Fruit fly (Drosophila melanogaster) whole organism, embryonic: ENCODE data around the gene mRpS26.

Source experiments
- CG10209 ChIP-seq: fragments of 200-800 bp; sonication (Bioruptor generic); optimal IDR thresholded peaks from 3 replicates; lab custom pipeline; 2017; ENCODE audit warnings: missing biosample characterization, mild to moderate bottlenecking, missing genetic modification characterization, missing genetic modification reagents
- CG10366 ChIP-seq: fragments of 200-800 bp; sonication (Bioruptor generic); IDR thresholded peaks from 2 replicates; pipeline ENCODE4 v1.3.6; 2022; ENCODE audit warnings: missing biosample characterization, missing genetic modification characterization
- CG12236 ChIP-seq: fragments of 200-800 bp; sonication (Bioruptor generic); optimal IDR thresholded peaks from 2 replicates; lab custom pipeline; 2016; ENCODE audit warnings: missing biosample characterization, missing genetic modification characterization
- CG13624 ChIP-seq: fragments of 200-800 bp; sonication (Bioruptor generic); optimal IDR thresholded peaks from 2 replicates; lab custom pipeline; 2016; ENCODE audit warnings: missing biosample characterization, missing genetic modification characterization
- CG16863 ChIP-seq: fragments of 200-800 bp; sonication (Bioruptor generic); optimal IDR thresholded peaks from 3 replicates; lab custom pipeline; 2016; ENCODE audit warnings: missing biosample characterization, missing genetic modification characterization
- CG17359 ChIP-seq: fragments of 200-800 bp; sonication (Bioruptor generic); optimal IDR thresholded peaks from 3 replicates; lab custom pipeline; 2018; ENCODE audit warnings: missing biosample characterization, mild to moderate bottlenecking, missing genetic modification characterization, moderate library complexity
- CG18599 ChIP-seq: fragments of 200-800 bp; sonication (Bioruptor generic); optimal IDR thresholded peaks from 3 replicates; lab custom pipeline; 2017; ENCODE audit warnings: missing biosample characterization, missing genetic modification characterization, mild to moderate bottlenecking, moderate library complexity, missing genetic modification reagents
- CG18764 ChIP-seq: fragments of 200-800 bp; sonication (Bioruptor generic); optimal IDR thresholded peaks from 3 replicates; lab custom pipeline; 2016; ENCODE audit warnings: missing biosample characterization, missing genetic modification characterization
- CG2116 ChIP-seq: fragments of 200-800 bp; sonication (Bioruptor generic); optimal IDR thresholded peaks from 3 replicates; lab custom pipeline; 2018; ENCODE audit warnings: missing biosample characterization, mild to moderate bottlenecking, missing genetic modification characterization
- CG30431 ChIP-seq: fragments of 200-800 bp; sonication (Bioruptor generic); optimal IDR thresholded peaks from 2 replicates; lab custom pipeline; 2017; ENCODE audit warnings: missing biosample characterization, missing genetic modification characterization
- CG31224 ChIP-seq: fragments of 200-800 bp; sonication (Bioruptor generic); IDR thresholded peaks from 2 replicates; pipeline ENCODE4 v1.3.6; 2022; ENCODE audit warnings: missing biosample characterization, missing genetic modification characterization
- CG32767 ChIP-seq: fragments of 200-800 bp; sonication (Bioruptor generic); IDR thresholded peaks from 2 replicates; pipeline ENCODE4 v1.3.6; 2022; ENCODE audit warnings: missing biosample characterization, missing genetic modification characterization
- CG3281 ChIP-seq: fragments of 200-800 bp; sonication (Bioruptor generic); optimal IDR thresholded peaks from 3 replicates; lab custom pipeline; 2017; ENCODE audit warnings: missing biosample characterization, mild to moderate bottlenecking, missing genetic modification characterization
- CG3407 ChIP-seq: fragments of 200-800 bp; sonication (Bioruptor generic); optimal IDR thresholded peaks from 2 replicates; lab custom pipeline; 2018; ENCODE audit warnings: missing biosample characterization, mild to moderate bottlenecking, missing genetic modification characterization
- CG4404 ChIP-seq: fragments of 200-800 bp; sonication (Bioruptor generic); IDR thresholded peaks from 2 replicates; pipeline ENCODE4 v1.3.6; 2022; ENCODE audit warnings: missing biosample characterization, missing genetic modification characterization
- CG6175 ChIP-seq: fragments of 200-800 bp; sonication (Bioruptor generic); IDR thresholded peaks from 3 replicates; pipeline ENCODE4 v1.3.6; 2022; ENCODE audit warnings: missing biosample characterization, missing genetic modification characterization
- CG6689 ChIP-seq: fragments of 200-800 bp; sonication (Bioruptor generic); IDR thresholded peaks from 2 replicates; pipeline ENCODE4 v1.3.6; 2022; ENCODE audit warnings: missing biosample characterization, missing genetic modification characterization
- CG6791 ChIP-seq: fragments of 200-800 bp; sonication (Bioruptor generic); IDR thresholded peaks from 3 replicates; pipeline ENCODE4 v1.3.6; 2022; ENCODE audit warnings: missing biosample characterization, missing genetic modification characterization; ENCODE audit not compliant: partially characterized antibody
- CG8281 ChIP-seq: fragments of 200-800 bp; sonication (Bioruptor generic); optimal IDR thresholded peaks from 2 replicates; lab custom pipeline; 2018; ENCODE audit warnings: missing biosample characterization, mild to moderate bottlenecking, missing genetic modification characterization, moderate library complexity
- CG8359 ChIP-seq: fragments of 200-800 bp; sonication (Bioruptor generic); optimal IDR thresholded peaks from 2 replicates; lab custom pipeline; 2017; ENCODE audit warnings: missing biosample characterization, mild to moderate bottlenecking, missing genetic modification characterization, borderline replicate concordance
- CG9215 ChIP-seq: fragments of 200-800 bp; sonication (Bioruptor generic); IDR thresholded peaks from 2 replicates; pipeline ENCODE4 v1.3.6; 2022; ENCODE audit warnings: missing biosample characterization, missing genetic modification characterization
- CG9797 ChIP-seq: fragments of 200-800 bp; sonication (Bioruptor generic); optimal IDR thresholded peaks from 3 replicates; lab custom pipeline; 2018; ENCODE audit warnings: missing biosample characterization, mild to moderate bottlenecking, missing genetic modification characterization
- ERR ChIP-seq: fragments of 200-800 bp; sonication (Bioruptor generic); optimal IDR thresholded peaks from 2 replicates; lab custom pipeline; 2016; ENCODE audit warnings: missing biosample characterization, missing genetic modification characterization
- Gsc ChIP-seq: fragments of 200-800 bp; sonication (Bioruptor generic); IDR thresholded peaks from 2 replicates; pipeline ENCODE4 v1.3.6; 2022; ENCODE audit warnings: missing biosample characterization, missing genetic modification characterization
- Hmx ChIP-seq: fragments of 200-800 bp; sonication (Bioruptor generic); optimal IDR thresholded peaks from 2 replicates; lab custom pipeline; 2016; ENCODE audit warnings: missing biosample characterization, missing genetic modification characterization
- Hr3 ChIP-seq: fragments of 200-800 bp; sonication (Bioruptor generic); optimal IDR thresholded peaks from 3 replicates; lab custom pipeline; 2016; ENCODE audit warnings: missing biosample characterization, missing genetic modification characterization
- Hr39 ChIP-seq: fragments of >200 bp; optimal IDR thresholded peaks from 2 replicates; lab custom pipeline; 2017
- Mrtf ChIP-seq: fragments of 200-800 bp; sonication (Bioruptor generic); IDR thresholded peaks from 3 replicates; pipeline ENCODE4 v1.3.6; 2022; ENCODE audit warnings: missing biosample characterization, missing genetic modification characterization
- Neu2 ChIP-seq: fragments of 200-800 bp; sonication (Bioruptor generic); optimal IDR thresholded peaks from 3 replicates; lab custom pipeline; 2016; ENCODE audit warnings: missing biosample characterization, missing genetic modification characterization, borderline replicate concordance
- NfI ChIP-seq: fragments of 200-800 bp; sonication (Bioruptor generic); optimal IDR thresholded peaks from 3 replicates; lab custom pipeline; 2018; ENCODE audit warnings: missing biosample characterization, mild to moderate bottlenecking, missing genetic modification characterization, moderate library complexity
- Sox100B ChIP-seq: fragments of 200-800 bp; sonication (Bioruptor generic); optimal IDR thresholded peaks from 3 replicates; lab custom pipeline; 2018; ENCODE audit warnings: missing biosample characterization, mild to moderate bottlenecking, missing genetic modification characterization
- Sry-β ChIP-seq: fragments of 200-800 bp; sonication (Bioruptor generic); optimal IDR thresholded peaks from 2 replicates; lab custom pipeline; 2018; ENCODE audit warnings: missing biosample characterization, mild to moderate bottlenecking, missing genetic modification characterization, moderate library complexity
- Usf ChIP-seq: fragments of 200-800 bp; sonication (Bioruptor generic); optimal IDR thresholded peaks from 2 replicates; lab custom pipeline; 2017; ENCODE audit warnings: missing genotype, missing biosample characterization, missing genetic modification characterization
- ato ChIP-seq: fragments of 200-800 bp; sonication (Bioruptor generic); IDR thresholded peaks from 2 replicates; pipeline ENCODE4 v1.3.6; 2022; ENCODE audit warnings: missing biosample characterization, missing genetic modification characterization; ENCODE audit not compliant: partially characterized antibody
- bowl ChIP-seq: fragments of 200-800 bp; sonication (Bioruptor generic); IDR thresholded peaks from 2 replicates; pipeline ENCODE4 v1.3.6; 2022; ENCODE audit warnings: missing biosample characterization, missing genetic modification characterization
- btn ChIP-seq: fragments of 200-800 bp; sonication (Bioruptor generic); optimal IDR thresholded peaks from 2 replicates; lab custom pipeline; 2016; ENCODE audit warnings: missing biosample characterization, missing genetic modification characterization
- cas ChIP-seq: fragments of 200-800 bp; sonication (Bioruptor generic); IDR thresholded peaks from 2 replicates; pipeline ENCODE4 v1.3.6; 2022; ENCODE audit warnings: missing biosample characterization, missing genetic modification characterization
- crc ChIP-seq: fragments of 200-800 bp; sonication (Bioruptor generic); optimal IDR thresholded peaks from 2 replicates; lab custom pipeline; 2016; ENCODE audit warnings: missing biosample characterization, missing genetic modification characterization
- crol ChIP-seq: fragments of 200-800 bp; sonication (Bioruptor generic); IDR thresholded peaks from 2 replicates; pipeline ENCODE4 v1.3.6; 2022; ENCODE audit warnings: missing biosample characterization, missing genetic modification characterization
- en ChIP-seq: fragments of 200-800 bp; sonication (Bioruptor generic); optimal IDR thresholded peaks from 2 replicates; lab custom pipeline; 2016; ENCODE audit warnings: missing biosample characterization, missing genetic modification characterization
- exex ChIP-seq: fragments of 200-800 bp; sonication (Bioruptor generic); optimal IDR thresholded peaks from 4 replicates; lab custom pipeline; 2018; ENCODE audit warnings: missing biosample characterization, mild to moderate bottlenecking, missing genetic modification characterization, moderate library complexity
- fu2 ChIP-seq: fragments of 200-800 bp; sonication (Bioruptor generic); optimal IDR thresholded peaks from 2 replicates; lab custom pipeline; 2016; ENCODE audit warnings: missing biosample characterization, missing genetic modification characterization
- gro ChIP-seq: fragments of 200-800 bp; sonication (Bioruptor generic); optimal IDR thresholded peaks from 2 replicates; lab custom pipeline; 2016; ENCODE audit warnings: missing biosample characterization, missing genetic modification characterization
- hkb ChIP-seq, 2 experiments: fragments of 200-800 bp in 1 of 2; fragments of >200 bp in 1 of 2; sonication (Bioruptor generic) in 1 of 2; IDR thresholded peaks in 1 of 2; optimal IDR thresholded peaks in 1 of 2; 2 replicates each; pipeline versions ENCODE4 v1.3.6 to Lab custom; 2017 to 2022; ENCODE audit warnings: missing biosample characterization in 1 of 2, missing genetic modification characterization in 1 of 2
- phol ChIP-seq: fragments of 200-800 bp; sonication (Bioruptor generic); optimal IDR thresholded peaks from 3 replicates; lab custom pipeline; 2018; ENCODE audit warnings: missing biosample characterization, mild to moderate bottlenecking, missing genetic modification characterization, moderate library complexity
- repo ChIP-seq: fragments of 200-800 bp; sonication (Bioruptor generic); optimal IDR thresholded peaks from 2 replicates; lab custom pipeline; 2016; ENCODE audit warnings: missing biosample characterization, missing genetic modification characterization
- sima ChIP-seq: fragments of 200-800 bp; sonication (Bioruptor generic); optimal IDR thresholded peaks from 2 replicates; lab custom pipeline; 2016; ENCODE audit warnings: missing biosample characterization, missing genetic modification characterization
- sna ChIP-seq: fragments of 200-800 bp; sonication (Bioruptor generic); IDR thresholded peaks from 2 replicates; pipeline ENCODE4 v1.3.6; 2022; ENCODE audit warnings: missing biosample characterization, missing genetic modification characterization; ENCODE audit not compliant: partially characterized antibody
- so ChIP-seq: fragments of 200-800 bp; sonication (Bioruptor generic); IDR thresholded peaks from 3 replicates; pipeline ENCODE4 v1.3.6; 2022; ENCODE audit warnings: missing biosample characterization, missing genetic modification characterization
- tio ChIP-seq: fragments of 200-800 bp; sonication (Bioruptor generic); optimal IDR thresholded peaks from 2 replicates; lab custom pipeline; 2017; ENCODE audit warnings: missing biosample characterization, missing genetic modification characterization, inconsistent platforms
- unpg ChIP-seq: fragments of 200-800 bp; sonication (Bioruptor generic); optimal IDR thresholded peaks from 3 replicates; lab custom pipeline; 2018; ENCODE audit warnings: missing biosample characterization, mild to moderate bottlenecking, missing genetic modification characterization, moderate library complexity

The mRpS26 gene

DNA sequence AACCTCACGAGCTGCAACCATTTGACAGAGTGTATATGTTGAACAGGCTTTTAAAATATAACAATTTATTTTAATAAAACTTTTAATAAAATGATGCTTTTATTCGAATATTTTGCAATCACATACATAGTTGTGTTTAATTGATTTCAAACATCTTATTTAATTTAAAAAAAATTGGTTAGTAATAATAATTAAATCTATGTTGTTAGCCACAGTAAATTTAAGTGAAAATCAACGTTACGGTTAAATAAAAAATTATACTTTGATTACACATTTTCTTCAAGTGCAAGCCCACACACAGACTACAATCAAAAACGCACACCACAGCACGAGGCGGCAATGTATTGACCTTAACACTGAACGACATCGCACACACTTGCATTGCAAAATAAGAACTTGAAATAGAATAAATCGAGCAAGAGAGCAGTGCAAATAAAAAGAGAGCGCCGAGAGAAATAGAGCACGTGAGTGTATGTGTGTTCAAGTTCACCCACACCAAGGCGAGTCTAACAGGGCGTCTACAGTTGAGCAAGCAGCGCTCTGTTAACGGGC lies 43.3 kb upstream of the mRpS26 start (continued):
- no peak for TF ChIP-seq Hmx (GFP tag; lab: Kevin White, UChicago)
- TF ChIP-seq btn (GFP tag; lab: Kevin White, UChicago): no peak
- TF ChIP-seq gro (GFP tag; lab: Kevin White, UChicago): no peak
- TF ChIP-seq CG8359 (GFP tag; lab: Kevin White, UChicago): no peak
- no peak for TF ChIP-seq sima
- no peak for TF ChIP-seq CG8281 (tag; lab: Kevin White, UChicago)
- no peak for TF ChIP-seq CG3281 (GFP tag; lab: Kevin White, UChicago)
- no peak for TF ChIP-seq Sry-β
- TF ChIP-seq CG18764 (GFP tag; lab: Kevin White, UChicago): no peak
- TF ChIP-seq CG16863 (GFP tag; lab: Kevin White, UChicago): no peak
- TF ChIP-seq fu2: no peak
- TF ChIP-seq crc: no peak
- TF ChIP-seq CG17359 (tag; lab: Kevin White, UChicago): no peak
- peak; percentile 57 for TF ChIP-seq phol (tag; lab: Kevin White, UChicago)
- no peak for TF ChIP-seq CG31224 (GFP tag; lab: Robert Waterston, UW)
- no peak for TF ChIP-seq so (GFP tag; lab: Robert Waterston, UW)
- no peak for TF ChIP-seq ERR
- no peak for TF ChIP-seq CG6791 (GFP tag; lab: Robert Waterston, UW)
- TF ChIP-seq exex (tag; lab: Kevin White, UChicago): no peak
- TF ChIP-seq CG6689: no peak
- no peak for TF ChIP-seq ato (GFP tag; lab: Robert Waterston, UW)
- no peak for TF ChIP-seq CG18599 (GFP tag; lab: Kevin White, UChicago)
- no peak for TF ChIP-seq CG4404 (GFP tag; lab: Robert Waterston, UW)
- no peak for TF ChIP-seq Neu2 (GFP tag; lab: Kevin White, UChicago)
- TF ChIP-seq NfI (GFP tag; lab: Kevin White, UChicago): no peak
- TF ChIP-seq Hr39 (lab: Kevin White, UChicago): no peak
- no peak for TF ChIP-seq Usf (GFP tag; lab: Kevin White, UChicago)
- peak; percentile 19; the same call in 1 of the 2 replicates for TF ChIP-seq CG10366 (GFP tag; lab: Robert Waterston, UW)
- TF ChIP-seq tio (GFP tag; lab: Kevin White, UChicago): no peak
- TF ChIP-seq Sox100B (GFP tag; lab: Kevin White, UChicago): peak; percentile 28
- TF ChIP-seq sna: no peak
- no peak for TF ChIP-seq CG10209 (GFP tag; lab: Kevin White, UChicago)
- no peak for TF ChIP-seq CG3407
- no peak for TF ChIP-seq crol (GFP tag; lab: Robert Waterston, UW)
- TF ChIP-seq unpg (GFP tag; lab: Kevin White, UChicago): peak; percentile 58
- TF ChIP-seq en (GFP tag; lab: Kevin White, UChicago): no peak
- no peak for TF ChIP-seq CG30431 (GFP tag; lab: Kevin White, UChicago)
- TF ChIP-seq CG2116 (GFP tag; lab: Kevin White, UChicago): no peak
- TF ChIP-seq hkb (optimal IDR thresholded peaks at IDR 0.05; lab: Kevin White, UChicago): no peak
- no peak for TF ChIP-seq hkb (GFP tag; IDR thresholded peaks at IDR 0.05; lab: Robert Waterston, UW)
- TF ChIP-seq cas (GFP tag; lab: Robert Waterston, UW): no peak
- no peak for TF ChIP-seq CG32767
- no peak for TF ChIP-seq Gsc
- TF ChIP-seq CG6175 (GFP tag; lab: Robert Waterston, UW): no peak
- TF ChIP-seq Hr3 (GFP tag; lab: Kevin White, UChicago): peak; percentile 5
- TF ChIP-seq CG9215 (GFP tag; lab: Robert Waterston, UW): no peak
- no peak for TF ChIP-seq Mrtf (GFP tag; lab: Robert Waterston, UW)
- TF ChIP-seq CG12236 (GFP tag; lab: Kevin White, UChicago): no peak
- no peak for TF ChIP-seq bowl (GFP tag; lab: Robert Waterston, UW)
- no peak for TF ChIP-seq repo
- TF ChIP-seq CG9797 (GFP tag; lab: Kevin White, UChicago): no peak
- TF ChIP-seq CG13624: no peak
